Worm (Caenorhabditis elegans) whole organism, L1 larva: ENCODE data around the gene F35E8.10.

Experiments used
- ama-1 ChIP-seq: fragments of 150-350 bp; optimal IDR thresholded peaks from 2 replicates; lab custom pipeline; 2014
- fkh-10 ChIP-seq: sonication (generic microtip); optimal IDR thresholded peaks from 2 replicates; lab custom pipeline; 2017; ENCODE audit warnings: missing biosample characterization, missing genetic modification reagents, missing genetic modification characterization
- fos-1 ChIP-seq: fragments of 150-350 bp; optimal IDR thresholded peaks from 2 replicates; lab custom pipeline; 2014; ENCODE audit warnings: missing biosample characterization, missing genetic modification characterization
- lsy-2 ChIP-seq, 2 experiments: fragments of 150-350 bp; optimal IDR thresholded peaks; 2 replicates each; lab custom pipeline; 2014; ENCODE audit warnings: missing biosample characterization in 2 of 2, missing genetic modification characterization in 2 of 2
- mef-2 ChIP-seq: fragments of 150-350 bp; optimal IDR thresholded peaks from 2 replicates; lab custom pipeline; 2014; ENCODE audit warnings: missing biosample characterization, missing genetic modification characterization
- nhr-12 ChIP-seq: sonication (generic microtip); optimal IDR thresholded peaks from 2 replicates; lab custom pipeline; 2017; ENCODE audit warnings: missing biosample characterization, missing genetic modification characterization
- nhr-237 ChIP-seq: fragments of 150-350 bp; optimal IDR thresholded peaks from 2 replicates; lab custom pipeline; 2014; ENCODE audit warnings: missing biosample characterization, missing genetic modification characterization

ce11 chrV:15955497-15955896 is 35.3 kb upstream of the F35E8.10 start, which contains the start of gene srh-186:
- TF ChIP-seq nhr-12 (tag; lab: Kevin White, UChicago), result no peak
- TF ChIP-seq nhr-237, result no peak
- no peak for TF ChIP-seq ama-1 (lab: Kevin White, UChicago)
- no peak for TF ChIP-seq mef-2 (tag; lab: Kevin White, UChicago)
- TF ChIP-seq fos-1 (tag; lab: Kevin White, UChicago), result no peak
- TF ChIP-seq lsy-2 (tag; optimal IDR thresholded peaks at IDR 0.05; lab: Kevin White, UChicago), result no peak
- no peak for TF ChIP-seq fkh-10 (GFP tag; lab: Kevin White, UChicago)
